Worm (Caenorhabditis elegans): ENCODE measurements around the gene F59B8.1.

F59B8.1 gene

DNA sequence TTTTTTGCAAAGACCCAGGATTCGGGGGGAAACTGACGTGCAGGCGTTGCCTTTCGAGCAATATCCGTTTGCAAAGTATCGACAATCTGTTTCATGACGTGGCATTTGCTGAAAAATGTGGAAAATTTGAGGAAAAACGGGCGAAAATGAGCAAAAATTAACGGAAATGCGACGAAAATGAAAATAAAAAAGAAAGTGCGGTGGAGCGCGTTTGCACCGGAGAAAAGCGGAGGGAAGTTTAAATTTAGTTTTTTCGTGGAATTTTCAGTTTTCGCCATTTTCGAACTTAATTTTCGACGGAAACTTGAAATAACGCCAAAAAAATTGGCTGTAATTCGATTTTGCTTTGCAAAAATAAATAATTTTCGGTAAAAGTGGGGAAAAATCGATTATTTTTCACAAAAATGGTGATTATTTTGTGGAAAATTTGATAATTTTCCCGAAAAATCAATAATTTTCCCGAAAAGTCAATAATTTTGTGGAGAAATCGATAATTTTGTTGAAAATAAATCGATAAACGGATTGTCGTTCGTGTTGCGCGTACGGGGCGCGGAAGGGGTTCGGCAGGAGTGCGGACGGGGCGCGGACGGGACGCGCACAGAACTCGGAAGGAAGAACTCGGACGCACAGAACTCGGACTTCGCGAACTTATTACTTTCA lies 24.2 kb upstream of the F59B8.1 start:
- TF ChIP-seq ceh-14 (tag; optimal IDR thresholded peaks at IDR 0.05), result no peak
- peak; percentile 36 for TF ChIP-seq ceh-48 (tag; optimal IDR thresholded peaks at IDR 0.05)

DNA sequence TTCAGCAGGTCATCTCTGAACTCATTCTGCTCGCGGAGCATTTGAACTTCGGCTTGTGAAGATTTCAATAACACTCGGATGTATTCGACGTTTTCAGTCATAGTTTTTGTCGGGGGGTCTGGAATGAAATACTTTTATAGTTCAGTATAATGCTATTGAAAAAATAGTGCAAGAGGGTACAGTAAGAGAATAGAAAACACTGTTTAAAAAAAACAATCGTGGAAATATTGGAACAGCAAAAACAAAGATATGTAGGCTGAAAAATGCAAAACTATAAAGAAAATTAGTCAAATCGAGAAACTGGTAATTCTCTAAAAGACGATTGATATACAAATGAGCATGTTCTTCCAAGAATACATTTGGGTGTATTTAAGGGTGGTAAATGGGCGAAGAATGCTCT lies 20.1 kb upstream of the F59B8.1 start, which contains the start of gene F56D5.5:
F56D5.5 (minus strand) TSS at position 101 of the 400 bp plus-strand sequence.
- TF ChIP-seq sox-2 (GFP tag; IDR thresholded peaks at IDR 0.05) (no peak), ceh-24 (tag; optimal IDR thresholded peaks at IDR 0.05) (no peak)

DNA sequence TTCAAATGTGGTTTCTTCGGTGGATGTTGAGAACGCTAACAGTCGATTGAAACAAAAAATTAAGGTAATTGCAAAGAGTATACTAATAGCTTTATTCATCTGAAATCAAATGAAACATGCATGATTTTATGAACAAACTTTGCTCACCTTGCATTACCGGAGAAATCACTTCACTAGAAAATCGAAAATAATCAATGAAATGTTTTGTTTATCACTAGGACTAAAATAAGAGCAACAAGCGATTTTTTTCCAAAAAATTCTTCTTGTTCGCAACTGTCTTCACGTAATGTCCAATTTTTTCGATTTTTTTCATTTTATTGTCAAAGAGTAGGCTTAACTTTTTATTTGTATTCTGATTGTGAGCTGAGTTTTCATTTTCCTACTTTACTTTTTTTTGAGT lies 5.7 kb upstream of the F59B8.1 start, which contains the start of gene F56D5.9:
F56D5.9 (minus strand) TSS at position 101 of the 400 bp plus-strand sequence.
- TF ChIP-seq elt-4 (tag; optimal IDR thresholded peaks at IDR 0.05) (no peak), pax-1 (tag; optimal IDR thresholded peaks at IDR 0.05) (no peak), sdc-2 (tag; optimal IDR thresholded peaks at IDR 0.05) (no peak), Y22D7AL.16 (tag; optimal IDR thresholded peaks at IDR 0.05) (no peak), pros-1 (tag; optimal IDR thresholded peaks at IDR 0.05) (no peak), ceh-24 (tag; optimal IDR thresholded peaks at IDR 0.05) (no peak), unc-86 (tag; optimal IDR thresholded peaks at IDR 0.05) (no peak), sox-2 (GFP tag; IDR thresholded peaks at IDR 0.05) (no peak), dmd-4 (tag; optimal IDR thresholded peaks at IDR 0.05; ENCODE audit: borderline replicate concordance) (no peak), hlh-6 (tag; optimal IDR thresholded peaks at IDR 0.05) (no peak), unc-3 (GFP tag; conservative IDR thresholded peaks at IDR 0.05) (no peak), unc-3 (tag; optimal IDR thresholded peaks at IDR 0.05) (no peak), zip-5 (tag; optimal IDR thresholded peaks at IDR 0.05) (no peak), ceh-48 (tag; optimal IDR thresholded peaks at IDR 0.05) (no peak), ttx-3 (tag; optimal IDR thresholded peaks at IDR 0.05) (no peak), ceh-22 (tag; optimal IDR thresholded peaks at IDR 0.05) (no peak)

DNA sequence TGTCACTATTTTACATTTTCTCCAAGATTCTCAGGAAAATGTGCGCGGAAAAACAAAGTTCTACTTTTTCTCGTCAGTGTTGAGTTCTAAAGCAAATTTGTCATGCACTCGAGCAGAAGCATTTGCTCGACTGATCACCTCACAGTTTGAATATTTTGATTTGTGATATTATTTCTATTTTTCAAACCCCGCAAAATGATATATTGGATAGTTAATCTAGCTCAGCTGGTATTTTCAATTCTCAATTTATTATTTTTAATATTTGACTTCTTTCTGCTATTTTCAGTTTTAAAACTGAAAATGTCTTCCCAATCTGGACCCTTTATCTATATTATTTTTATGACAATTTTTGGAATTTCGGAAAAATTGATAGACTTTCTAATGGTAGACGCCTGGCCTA lies 5.0 kb upstream of the F59B8.1 start, which contains the start of gene srxa-2:
srxa-2 (plus strand) TSS at position 301 of the 400 bp plus-strand sequence.
- no peak for TF ChIP-seq madf-2 (tag; optimal IDR thresholded peaks at IDR 0.05)
- no peak for TF ChIP-seq pag-3 (tag; optimal IDR thresholded peaks at IDR 0.05; ENCODE audit: borderline replicate concordance)
- TF ChIP-seq ets-4 (tag; optimal IDR thresholded peaks at IDR 0.05), result no peak
- no peak for TF ChIP-seq ztf-16 (tag; optimal IDR thresholded peaks at IDR 0.05)

DNA sequence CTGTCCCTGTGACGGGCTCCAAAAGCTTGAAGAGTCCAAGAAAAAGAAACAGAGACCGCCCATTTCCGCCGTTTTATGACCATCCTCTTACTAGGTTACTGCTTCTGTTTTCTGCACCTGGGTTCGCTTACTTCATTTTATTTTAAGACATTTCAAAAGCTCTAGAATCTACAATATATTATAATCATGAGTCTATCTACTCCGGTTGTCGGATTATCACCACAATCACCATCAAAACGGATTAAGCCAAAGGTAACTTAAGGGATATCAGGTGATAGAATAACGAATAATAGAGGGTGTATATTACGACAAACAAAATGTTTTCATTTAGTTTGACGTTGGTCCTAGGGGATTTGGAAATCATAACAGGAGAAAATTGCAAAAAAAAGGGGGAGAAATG lies 4.3 kb downstream of the F59B8.1 start:
- TF ChIP-seq unc-42 (tag; optimal IDR thresholded peaks at IDR 0.05) (no peak), K02D7.2 (tag; optimal IDR thresholded peaks at IDR 0.05) (no peak), tbx-7 (tag; optimal IDR thresholded peaks at IDR 0.05) (no peak), sox-2 (GFP tag; IDR thresholded peaks at IDR 0.05) (no peak), elt-4 (tag; optimal IDR thresholded peaks at IDR 0.05) (no peak)

DNA sequence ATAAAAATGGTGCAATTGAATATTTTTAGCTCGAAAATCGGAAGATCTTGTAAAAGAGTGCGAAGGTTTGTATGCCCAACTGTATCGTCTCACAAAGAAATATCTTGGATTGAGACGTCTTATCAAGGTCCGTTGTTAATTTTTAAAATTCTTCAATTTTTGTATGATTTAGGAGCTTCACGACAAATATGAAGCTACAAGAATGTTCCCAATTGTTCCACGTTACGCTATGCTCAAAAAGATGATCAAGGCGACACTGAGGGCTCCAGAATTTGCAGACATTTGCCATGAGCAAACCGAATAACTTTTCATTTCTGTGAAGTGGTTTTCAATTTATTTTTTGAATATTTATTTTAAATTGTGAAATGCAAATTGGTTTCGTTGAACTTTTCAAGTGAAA lies 10.7 kb downstream of the F59B8.1 start:
- TF ChIP-seq pax-1 (tag; optimal IDR thresholded peaks at IDR 0.05) (no peak), ahr-1 (tag; optimal IDR thresholded peaks at IDR 0.05) (no peak), eyg-1 (tag; optimal IDR thresholded peaks at IDR 0.05) (no peak), ceh-31 (tag; optimal IDR thresholded peaks at IDR 0.05) (no peak), dmd-4 (tag; optimal IDR thresholded peaks at IDR 0.05; ENCODE audit: borderline replicate concordance) (no peak), K02D7.2 (tag; optimal IDR thresholded peaks at IDR 0.05) (no peak)

DNA sequence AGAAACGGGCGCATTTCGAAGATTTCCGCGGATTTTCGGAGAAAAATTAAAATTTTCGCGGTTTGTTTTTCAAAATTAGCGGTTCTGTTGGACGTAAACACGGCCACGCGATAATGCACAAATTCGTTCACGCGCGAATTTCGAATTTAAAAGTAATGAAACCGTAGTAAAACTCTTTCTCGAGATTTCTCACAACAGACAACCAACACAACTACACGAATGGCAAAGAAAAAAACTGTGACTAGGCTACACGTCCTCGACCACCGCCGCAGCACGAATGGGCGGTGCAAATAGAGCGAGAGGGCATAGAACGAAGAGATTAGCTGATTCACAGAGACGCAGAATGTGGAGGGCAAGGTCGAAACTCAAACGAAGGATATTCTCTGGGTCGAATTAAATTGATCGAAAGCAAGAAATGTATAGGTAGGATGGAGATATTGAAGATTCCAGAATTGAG lies 12.8 kb downstream of the F59B8.1 start, which contains the start of gene idh-1:
idh-1 (minus strand) TSS at position 228 of the 457 bp plus-strand sequence.
- TF ChIP-seq nfya-1 (tag; optimal IDR thresholded peaks at IDR 0.05) (peak; percentile 12), ceh-2 (tag; optimal IDR thresholded peaks at IDR 0.05) (peak; percentile 1), unc-3 (GFP tag; conservative IDR thresholded peaks at IDR 0.05) (no peak), unc-3 (tag; optimal IDR thresholded peaks at IDR 0.05) (no peak), tbx-2 (tag; optimal IDR thresholded peaks at IDR 0.05) (peak; percentile 14), ceh-31 (tag; optimal IDR thresholded peaks at IDR 0.05) (peak; percentile 6)

All from whole organism, late embryonic.